Fruit fly (Drosophila melanogaster) whole organism: ENCODE results near the gene Dim1.

ENCODE experiments used
- CG8478 ChIP-seq: fragments of >200 bp; optimal IDR thresholded peaks from 2 replicates; lab custom pipeline; 2018; ENCODE audit warnings: inconsistent platforms
- EcR ChIP-seq, 2 experiments: fragments of >200 bp; optimal IDR thresholded peaks; 2 replicates each; lab custom pipeline; 2017; ENCODE audit warnings: missing biosample characterization in 2 of 2, missing genetic modification characterization in 2 of 2, missing genetic modification reagents in 2 of 2
- usp ChIP-seq: fragments of >200 bp; optimal IDR thresholded peaks from 2 replicates; lab custom pipeline; 2017; ENCODE audit warnings: missing biosample characterization, missing genetic modification characterization, mixed read lengths

- TF ChIP-seq EcR (GFP tag; optimal IDR thresholded peaks at IDR 0.05; lab: Kevin White, UChicago) (no peak), usp (GFP tag; lab: Kevin White, UChicago) (no peak), CG8478 (lab: Kevin White, UChicago) (no peak)
Observed at dm6 chr2L:4410855-4411254, 7.8 kb downstream of the Dim1 start, which contains the start of gene CG43055.
